Fruit fly (Drosophila melanogaster): ENCODE measurements around the gene ham.

ham gene

dm6 chr2L:18830587-18831528, 38.2 kb upstream of the ham start, which contains the start of the genes CG17597 and ScpX (continued):
- TF ChIP-seq CG1621 (tag; optimal IDR thresholded peaks at IDR 0.05) (peak; percentile 23), CG10669 (GFP tag; optimal IDR thresholded peaks at IDR 0.05) (peak; percentile 40), Eip93F (GFP tag; optimal IDR thresholded peaks at IDR 0.05) (peak; percentile 71), fd85E (GFP tag; optimal IDR thresholded peaks at IDR 0.05) (no peak), CG31627 (GFP tag; optimal IDR thresholded peaks at IDR 0.05) (peak; percentile 74), dsx (GFP tag; optimal IDR thresholded peaks at IDR 0.05; ENCODE audit: poor library complexity, severe bottlenecking) (peak; percentile 16), CG3032 (tag; optimal IDR thresholded peaks at IDR 0.05) (peak; percentile 55), Lpt (GFP tag; optimal IDR thresholded peaks at IDR 0.05) (no peak), Hr39 (GFP tag; optimal IDR thresholded peaks at IDR 0.05) (peak; percentile 73), vri (GFP tag; optimal IDR thresholded peaks at IDR 0.05) (peak; percentile 22), topi (GFP tag; optimal IDR thresholded peaks at IDR 0.05) (peak; percentile 52), OdsH (GFP tag; optimal IDR thresholded peaks at IDR 0.05) (peak; percentile 50), salr (GFP tag; optimal IDR thresholded peaks at IDR 0.05) (peak; percentile 18 to 56), CG15336 (GFP tag; IDR thresholded peaks at IDR 0.05) (peak; percentile 47; the same call in 1 of the 2 replicates), CG6163 (GFP tag; IDR thresholded peaks at IDR 0.05) (no peak; the same call in 2 of the 3 replicates), CG11294 (GFP tag; IDR thresholded peaks at IDR 0.05) (no peak), spab (GFP tag; optimal IDR thresholded peaks at IDR 0.05) (no peak), CG10631 (GFP tag; optimal IDR thresholded peaks at IDR 0.05) (peak; percentile 78), CG7368 (GFP tag; optimal IDR thresholded peaks at IDR 0.05) (no peak), esn (GFP tag; optimal IDR thresholded peaks at IDR 0.05) (peak; percentile 76), cyc (GFP tag; optimal IDR thresholded peaks at IDR 0.05) (peak; percentile 63), net (GFP tag; optimal IDR thresholded peaks at IDR 0.05) (no peak), Sox15 (GFP tag; optimal IDR thresholded peaks at IDR 0.05) (peak; percentile 45), ss (GFP tag; optimal IDR thresholded peaks at IDR 0.05) (peak; percentile 54 to 59), CG8319 (GFP tag; optimal IDR thresholded peaks at IDR 0.05) (peak; percentile 38), Eip75B (GFP tag; optimal IDR thresholded peaks at IDR 0.05) (peak; percentile 66), Eip78C (GFP tag) (peak; percentile 69), fkh (GFP tag; optimal IDR thresholded peaks at IDR 0.05) (peak; percentile 94), CG16779 (tag; optimal IDR thresholded peaks at IDR 0.05) (peak; percentile 64)

- peak; percentile 53 for TF ChIP-seq svp (GFP tag)
- TF ChIP-seq Sox14 (GFP tag; optimal IDR thresholded peaks at IDR 0.05) = no peak
These were observed 33.8 kb upstream of the ham start, which contains the start of gene Ugt36E1 for dm6 chr2L:18826496-18827008. Gene Ugt36E1, plus strand, starts transcription at chr2L:18826770.

- TF ChIP-seq Ets96B (tag; optimal IDR thresholded peaks at IDR 0.05) (no peak), Lpt (GFP tag; optimal IDR thresholded peaks at IDR 0.05) (no peak), CG15336 (GFP tag; IDR thresholded peaks at IDR 0.05) (peak; percentile 37; the same call in 1 of the 2 replicates), Smox (GFP tag; optimal IDR thresholded peaks at IDR 0.05) (no peak), dsx (GFP tag; optimal IDR thresholded peaks at IDR 0.05; ENCODE audit: poor library complexity, severe bottlenecking) (peak; percentile 11), CG31627 (GFP tag; optimal IDR thresholded peaks at IDR 0.05) (no peak), ss (GFP tag; optimal IDR thresholded peaks at IDR 0.05) (no peak), CG34406 (GFP tag; optimal IDR thresholded peaks at IDR 0.05) (no peak), svp (GFP tag) (peak; percentile 82), fd85E (GFP tag; optimal IDR thresholded peaks at IDR 0.05) (no peak), Eip93F (GFP tag; optimal IDR thresholded peaks at IDR 0.05) (peak; percentile 55), Eip78C (GFP tag) (peak; percentile 41), topi (GFP tag; optimal IDR thresholded peaks at IDR 0.05) (peak; percentile 30), vri (GFP tag; optimal IDR thresholded peaks at IDR 0.05) (peak; percentile 82), CG6163 (GFP tag; IDR thresholded peaks at IDR 0.05) (peak; percentile 50; the same call in 2 of the 3 replicates), Hr4 (GFP tag; optimal IDR thresholded peaks at IDR 0.05) (peak; percentile 14), Ets21C (GFP tag; optimal IDR thresholded peaks at IDR 0.05) (no peak), CG3919 (GFP tag; optimal IDR thresholded peaks at IDR 0.05) (peak; percentile 19), Gug (GFP tag; IDR thresholded peaks at IDR 0.05) (no peak), CG10669 (GFP tag; optimal IDR thresholded peaks at IDR 0.05) (no peak), spab (GFP tag; optimal IDR thresholded peaks at IDR 0.05) (no peak), CG16779 (tag; optimal IDR thresholded peaks at IDR 0.05) (no peak), lz (GFP tag; optimal IDR thresholded peaks at IDR 0.05) (peak; percentile 7), CG1621 (tag; optimal IDR thresholded peaks at IDR 0.05) (peak; percentile 25), CG6792 (GFP tag; optimal IDR thresholded peaks at IDR 0.05) (no peak), CG6854 (GFP tag; optimal IDR thresholded peaks at IDR 0.05) (peak; percentile 76), esn (GFP tag; optimal IDR thresholded peaks at IDR 0.05) (peak; percentile 22), Hr38 (GFP tag; optimal IDR thresholded peaks at IDR 0.05) (no peak), Eip75B (GFP tag; optimal IDR thresholded peaks at IDR 0.05) (peak; percentile 13)
These were observed 30.6 kb upstream of the ham start, which contains the start of gene Ugt36D1 for dm6 chr2L:18823243-18823803. Gene Ugt36D1, plus strand, starts transcription at chr2L:18823548.

All from whole organism, prepupa.